Worm (Caenorhabditis elegans): ENCODE data around the gene Y62E10A.3.
A peak's percentile ranks its signal among the peaks of the same experiment; 100 is the strongest.

Y62E10A.3 gene

ce11 chrIV:13319886-13320650 is 40.0 kb downstream of the Y62E10A.3 start:
- TF ChIP-seq let-607 (tag; optimal IDR thresholded peaks at IDR 0.05): no peak
- no peak for TF ChIP-seq sea-2 (GFP tag; IDR thresholded peaks at IDR 0.05)
- TF ChIP-seq cebp-2 (GFP tag; IDR thresholded peaks at IDR 0.05): peak; percentile 49; the same call in 1 of the 2 replicates
- 0 out of 2 replicates have a peak, but pooled peaks have one; percentile 8 for TF ChIP-seq dox-1 (GFP tag; IDR thresholded peaks at IDR 0.05)

- TF ChIP-seq cebp-1 (GFP tag; IDR thresholded peaks at IDR 0.05) (peak; percentile 67), cebp-1 (tag; optimal IDR thresholded peaks at IDR 0.05) (peak; percentile 74), snpc-4 (GFP tag; optimal IDR thresholded peaks at IDR 0.05) (no peak), snpc-4 (tag; optimal IDR thresholded peaks at IDR 0.05) (peak in 2 of 4 experiments; percentile 5 to 53), ztf-22 (GFP tag; optimal IDR thresholded peaks at IDR 0.05) (peak; percentile 46), F49E8.2 (tag; optimal IDR thresholded peaks at IDR 0.05; ENCODE audit: insufficient read depth) (no peak), madf-10 (tag; optimal IDR thresholded peaks at IDR 0.05) (peak; percentile 63), lin-40 (tag; optimal IDR thresholded peaks at IDR 0.05) (peak; percentile 71), ets-4 (GFP tag; optimal IDR thresholded peaks at IDR 0.05) (peak; percentile 59), dpff-1 (tag; optimal IDR thresholded peaks at IDR 0.05) (no peak), nfyb-1 (GFP tag; IDR thresholded peaks at IDR 0.05) (peak; percentile 82), lin-26 (GFP tag; IDR thresholded peaks at IDR 0.05) (peak; percentile 65; the same call in 1 of the 2 replicates), chd-7 (tag; optimal IDR thresholded peaks at IDR 0.05) (peak; percentile 76), T07F8.4 (tag; optimal IDR thresholded peaks at IDR 0.05) (no peak), attf-5 (GFP tag; optimal IDR thresholded peaks at IDR 0.05) (peak; percentile 25), ekl-4 (GFP tag; IDR thresholded peaks at IDR 0.05) (peak; percentile 34; the same call in 1 of the 2 replicates), ceh-58 (GFP tag; IDR thresholded peaks at IDR 0.05) (no peak), ceh-27 (GFP tag; optimal IDR thresholded peaks at IDR 0.05) (no peak), ztf-3 (GFP tag; optimal IDR thresholded peaks at IDR 0.05) (peak; percentile 30), repo-1 (tag; optimal IDR thresholded peaks at IDR 0.05) (peak; percentile 85), mcd-1 (GFP tag; IDR thresholded peaks at IDR 0.05) (peak; percentile 46), Y53G8AR.9 (GFP tag; conservative IDR thresholded peaks at IDR 0.05) (peak; percentile 91), F57C9.4 (tag; optimal IDR thresholded peaks at IDR 0.05) (no peak), him-1 (tag; optimal IDR thresholded peaks at IDR 0.05) (peak; percentile 17), let-607 (tag; optimal IDR thresholded peaks at IDR 0.05) (peak in 1 of 2 experiments; percentile 54), xnd-1 (tag; optimal IDR thresholded peaks at IDR 0.05) (no peak), bed-2 (GFP tag; IDR thresholded peaks at IDR 0.05) (no peak), attf-3 (GFP tag; conservative IDR thresholded peaks at IDR 0.05) (no peak), cebp-2 (GFP tag; IDR thresholded peaks at IDR 0.05) (peak; percentile 90; the same call in 1 of the 2 replicates), atf-7 (tag; optimal IDR thresholded peaks at IDR 0.05) (peak; percentile 60), madf-6 (GFP tag; IDR thresholded peaks at IDR 0.05) (peak; percentile 52), nhr-90 (tag; optimal IDR thresholded peaks at IDR 0.05) (peak; percentile 51), lin-54 (GFP tag; optimal IDR thresholded peaks at IDR 0.05) (peak; percentile 31), zfh-2 (GFP tag; conservative IDR thresholded peaks at IDR 0.05) (no peak), let-526 (GFP tag; IDR thresholded peaks at IDR 0.05) (0 out of 2 replicates have a peak, but pooled peaks have one; percentile 26), nfya-1 (tag; optimal IDR thresholded peaks at IDR 0.05; ENCODE audit: borderline replicate concordance, insufficient read depth) (no peak), F52B5.7 (tag; optimal IDR thresholded peaks at IDR 0.05) (peak; percentile 34), nhr-80 (tag; optimal IDR thresholded peaks at IDR 0.05) (peak; percentile 92), snpc-1.3 (tag; optimal IDR thresholded peaks at IDR 0.05; ENCODE audit: insufficient read depth) (peak; percentile 3), hmg-1.2 (GFP tag; IDR thresholded peaks at IDR 0.05) (peak; percentile 10; the same call in 1 of the 2 replicates), ztf-26 (tag; optimal IDR thresholded peaks at IDR 0.05) (peak; percentile 16), rpc-1 (optimal IDR thresholded peaks at IDR 0.05) (no peak), rpc-1 (tag; optimal IDR thresholded peaks at IDR 0.05) (no peak)
These were observed 41.3 kb downstream of the Y62E10A.3 start for ce11 chrIV:13318773-13319172.
